Fruit fly (Drosophila melanogaster) S2 (cell line): Measurements from ENCODE around the gene CG12535.

Experiments
- CG8478 ChIP-seq: fragments of >200 bp; optimal IDR thresholded peaks from 2 replicates; lab custom pipeline; 2018
- CTCF ChIP-seq, 2 experiments: fragments of >200 bp; optimal IDR thresholded peaks; 2 replicates each; lab custom pipeline; 2018

Gene CG12535

DNA sequence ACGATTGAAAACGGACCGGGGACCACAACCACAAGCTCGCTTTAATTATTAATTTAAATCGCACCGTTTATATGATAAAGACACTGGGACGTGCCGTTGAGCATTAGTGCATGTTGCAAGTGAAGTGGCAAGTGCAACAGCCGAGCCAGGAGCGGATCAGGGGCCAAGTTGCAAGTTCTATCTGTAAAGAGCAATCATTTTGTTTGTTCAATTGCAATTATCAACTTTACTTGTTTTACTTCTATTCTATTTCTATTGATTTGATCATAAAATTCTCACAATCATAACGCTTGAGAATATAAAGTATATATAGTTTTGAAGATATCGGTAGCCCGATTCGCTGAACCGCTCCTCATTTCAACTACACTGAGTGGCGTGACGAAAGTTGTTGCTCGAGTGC lies 12.6 kb downstream of the CG12535 start:
- TF ChIP-seq CTCF (optimal IDR thresholded peaks at IDR 0.05; lab: Kevin White, UChicago) (no peak), CG8478 (lab: Kevin White, UChicago) (no peak)

DNA sequence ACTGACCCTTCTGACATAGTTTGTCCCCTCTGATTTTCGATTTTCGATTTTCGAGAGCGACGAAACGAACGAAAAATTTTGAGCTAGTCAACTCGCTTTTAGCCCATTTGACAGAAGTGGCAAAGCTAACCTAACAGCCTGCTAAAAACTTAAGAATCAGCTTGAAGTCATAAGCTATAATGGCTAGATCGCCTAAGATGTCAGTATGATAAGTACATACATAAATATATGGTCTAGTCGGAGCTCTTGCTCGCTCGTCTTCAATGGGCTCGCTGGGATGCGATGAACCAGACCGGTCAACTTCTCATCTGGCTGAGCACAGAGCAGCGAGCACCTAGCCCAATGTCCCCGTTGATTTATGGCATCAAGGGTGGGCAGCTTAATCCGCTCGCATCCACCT lies 13.0 kb downstream of the CG12535 start, which contains the start of gene CG14269:
Gene CG14269 (minus strand): TSS at position 101 of the 400 bp plus-strand sequence.
- TF ChIP-seq CG8478 (lab: Kevin White, UChicago): no peak
- TF ChIP-seq CTCF (optimal IDR thresholded peaks at IDR 0.05; lab: Kevin White, UChicago): no peak

DNA sequence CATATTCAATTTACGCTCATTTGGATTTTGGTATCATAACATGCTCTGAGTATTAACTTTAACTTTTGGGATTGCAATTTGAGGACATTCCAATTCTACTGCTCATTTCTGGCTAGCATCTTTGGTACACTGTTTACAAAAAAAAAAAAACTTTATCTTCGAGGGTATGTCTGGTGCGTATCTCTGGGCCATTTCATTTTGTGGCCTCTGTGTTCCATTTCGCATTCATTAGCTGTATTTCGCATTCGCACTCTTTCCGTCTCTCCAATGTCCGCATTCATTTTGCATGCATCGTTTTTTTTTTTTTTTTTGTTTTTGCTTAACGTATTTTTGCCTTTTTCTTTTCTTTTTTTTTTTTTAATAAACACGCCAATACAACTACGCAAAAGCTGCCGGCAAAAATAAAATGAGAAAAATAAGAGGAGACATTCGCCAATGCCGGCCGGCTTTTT lies 15.1 kb downstream of the CG12535 start:
- TF ChIP-seq CTCF (optimal IDR thresholded peaks at IDR 0.05; lab: Kevin White, UChicago): no peak
- TF ChIP-seq CG8478 (lab: Kevin White, UChicago): no peak

DNA sequence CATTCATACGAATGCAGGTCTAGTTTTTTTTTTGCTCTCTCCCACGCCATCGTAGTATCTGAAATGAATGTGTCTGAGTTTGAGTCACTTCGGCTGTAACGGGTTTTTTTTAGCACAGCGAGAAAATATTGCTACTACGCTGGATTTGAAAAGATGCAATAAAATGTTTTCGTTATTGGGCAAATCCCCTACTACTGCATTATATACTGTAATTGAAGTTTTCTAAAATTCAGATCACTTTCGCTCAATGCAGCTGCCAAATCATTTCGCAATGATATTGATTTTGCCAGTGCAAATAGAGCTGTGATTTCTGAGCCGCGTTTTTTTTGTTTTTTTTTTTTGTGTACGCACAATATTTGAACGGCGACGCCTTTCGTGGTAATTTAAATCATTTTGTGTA lies 15.8 kb downstream of the CG12535 start:
- TF ChIP-seq CG8478 (lab: Kevin White, UChicago) (no peak), CTCF (optimal IDR thresholded peaks at IDR 0.05; lab: Kevin White, UChicago) (no peak)

DNA sequence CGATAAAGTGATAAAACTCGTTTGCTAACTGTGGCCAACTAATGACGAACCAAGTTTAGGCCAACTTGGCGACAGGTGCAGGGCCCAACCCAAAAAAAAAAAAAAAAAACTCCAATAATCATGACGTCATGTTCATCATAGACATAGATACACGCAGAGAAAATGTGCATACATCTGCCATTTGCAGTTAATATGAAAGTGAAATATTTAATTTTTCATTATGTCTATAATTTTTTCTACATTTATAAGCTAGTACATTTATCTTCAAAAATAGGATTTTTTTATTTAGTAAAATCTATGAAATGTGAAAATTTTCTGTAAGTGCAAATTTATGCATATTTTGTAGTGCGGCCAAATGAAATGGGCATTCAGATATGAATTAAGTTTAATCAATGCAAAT lies 17.1 kb downstream of the CG12535 start:
- TF ChIP-seq CG8478 (lab: Kevin White, UChicago) (no peak), CTCF (optimal IDR thresholded peaks at IDR 0.05; lab: Kevin White, UChicago) (no peak)

DNA sequence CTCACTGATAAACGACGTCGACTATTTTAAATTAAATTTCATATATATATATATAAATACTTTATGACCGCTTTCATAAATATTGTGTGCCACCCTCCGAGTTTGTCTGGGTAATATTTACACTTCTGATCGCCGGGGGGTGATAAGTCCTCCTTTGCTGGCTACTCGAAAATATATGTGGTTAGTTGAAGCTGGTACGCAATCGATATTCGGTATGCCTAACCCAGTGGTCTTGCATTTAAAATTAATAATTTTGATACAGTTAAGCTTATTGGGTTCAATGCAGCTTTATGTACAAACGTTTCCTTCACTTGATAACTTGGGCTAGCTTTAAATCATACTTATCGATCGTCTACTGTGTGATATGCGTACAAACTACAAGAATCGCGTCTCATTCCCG lies 18.8 kb downstream of the CG12535 start:
- TF ChIP-seq CG8478 (lab: Kevin White, UChicago) (no peak), CTCF (optimal IDR thresholded peaks at IDR 0.05; lab: Kevin White, UChicago) (no peak)

DNA sequence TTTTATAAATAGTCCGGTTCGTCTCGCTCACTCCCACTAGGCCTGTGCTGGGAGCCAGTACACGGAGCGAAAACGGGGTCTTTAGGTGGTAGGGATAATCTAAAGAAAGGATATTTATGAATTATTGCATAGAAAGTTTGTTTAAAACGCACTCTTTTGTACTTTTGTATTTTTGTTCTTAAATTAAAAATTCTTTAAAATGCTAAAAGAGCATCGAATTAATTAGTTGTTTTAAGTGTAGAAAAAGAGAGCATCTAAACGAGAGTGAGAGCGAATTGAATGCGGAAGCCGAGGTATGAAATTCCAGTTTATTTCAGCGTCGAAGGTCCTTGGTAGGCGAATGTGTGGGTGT lies 21.2 kb downstream of the CG12535 start:
- no peak for TF ChIP-seq CG8478 (lab: Kevin White, UChicago)
- TF ChIP-seq CTCF (optimal IDR thresholded peaks at IDR 0.05; lab: Kevin White, UChicago): no peak

DNA sequence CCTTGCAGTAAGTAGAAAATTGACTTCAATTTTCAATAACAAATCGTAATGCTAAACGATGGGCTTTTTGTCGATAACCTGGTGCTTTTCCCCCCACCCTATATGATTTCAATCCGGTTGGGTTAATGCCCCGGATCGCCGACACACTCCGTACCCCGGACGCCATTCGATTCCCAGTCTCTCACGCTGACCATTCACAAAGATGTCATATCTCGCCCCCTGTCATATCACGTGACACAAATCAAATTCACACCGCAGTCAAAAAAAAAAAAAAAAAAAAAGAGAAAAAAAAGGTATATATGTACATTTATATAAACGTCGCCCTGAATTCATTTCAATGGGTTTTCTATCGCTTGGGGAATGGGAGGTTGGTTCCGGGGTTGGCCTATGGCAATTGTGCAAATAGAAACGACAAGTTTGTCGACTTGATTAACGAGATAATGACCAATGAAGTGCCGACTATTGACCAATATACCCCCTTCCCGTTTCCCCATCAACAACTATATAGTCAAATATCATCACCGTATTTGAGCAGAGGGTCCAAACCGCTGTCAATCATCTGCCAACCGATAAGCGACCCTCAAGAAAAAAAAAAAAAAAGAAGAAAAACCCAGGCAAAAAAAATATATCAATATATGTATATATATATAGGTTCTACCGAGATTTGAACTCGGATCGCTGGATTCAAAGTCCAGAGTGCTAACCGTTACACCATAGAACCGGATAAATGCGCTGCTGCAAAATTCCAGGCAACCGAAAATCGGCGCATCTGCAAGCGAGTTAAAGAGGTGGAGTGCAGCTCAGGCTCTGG lies 21.7 kb downstream of the CG12535 start:
- TF ChIP-seq CTCF (optimal IDR thresholded peaks at IDR 0.05; lab: Kevin White, UChicago) (no peak), CG8478 (lab: Kevin White, UChicago) (no peak)

DNA sequence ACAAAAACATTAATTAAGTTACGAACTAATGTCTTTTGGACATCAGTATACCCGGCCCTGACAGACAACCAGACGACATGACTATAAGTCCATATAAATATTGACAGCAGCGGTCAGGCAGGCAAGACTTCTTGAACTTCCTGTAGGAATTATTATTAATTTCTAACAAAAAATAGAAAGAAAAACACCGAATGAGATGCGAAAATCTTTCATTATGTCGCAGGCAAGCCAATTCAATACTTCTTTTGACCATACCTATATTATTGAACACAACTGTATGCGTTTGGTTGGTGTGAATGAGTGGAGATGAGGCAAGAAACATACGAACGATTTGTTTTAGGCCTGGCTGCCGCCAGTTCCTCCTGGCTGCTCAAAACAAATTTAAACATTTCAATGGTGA lies 23.8 kb downstream of the CG12535 start:
- TF ChIP-seq CTCF (optimal IDR thresholded peaks at IDR 0.05; lab: Kevin White, UChicago) (no peak), CG8478 (lab: Kevin White, UChicago) (no peak)

DNA sequence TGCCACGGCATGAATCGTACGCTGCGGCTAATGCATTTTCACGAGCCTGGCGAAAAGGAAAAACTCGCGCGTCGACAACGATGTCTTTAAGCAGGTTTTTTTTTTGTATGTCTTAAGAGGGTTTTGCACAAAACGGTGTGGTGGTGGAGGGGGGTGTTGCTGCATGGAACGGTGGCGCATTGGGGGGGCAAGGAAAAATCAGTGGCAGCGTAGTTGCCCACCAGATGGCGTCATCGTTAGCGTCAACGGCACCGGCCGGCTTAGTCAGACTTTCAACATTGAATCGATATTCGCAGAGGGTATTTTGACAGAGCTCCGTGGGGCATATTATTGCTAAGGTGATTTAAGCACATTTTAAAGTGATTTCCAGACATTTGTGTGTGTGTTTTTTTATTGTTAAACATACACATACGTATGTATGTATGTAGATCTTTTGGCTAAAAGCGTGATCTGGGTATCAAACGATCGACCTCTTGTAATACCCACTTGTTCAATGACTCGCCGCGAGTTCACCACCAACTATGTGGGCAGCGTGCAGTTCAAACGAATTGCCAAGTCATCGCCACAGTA lies 25.5 kb downstream of the CG12535 start:
- TF ChIP-seq CTCF (optimal IDR thresholded peaks at IDR 0.05; lab: Kevin White, UChicago): peak; percentile 53 to 65
- no peak for TF ChIP-seq CG8478 (lab: Kevin White, UChicago)

DNA sequence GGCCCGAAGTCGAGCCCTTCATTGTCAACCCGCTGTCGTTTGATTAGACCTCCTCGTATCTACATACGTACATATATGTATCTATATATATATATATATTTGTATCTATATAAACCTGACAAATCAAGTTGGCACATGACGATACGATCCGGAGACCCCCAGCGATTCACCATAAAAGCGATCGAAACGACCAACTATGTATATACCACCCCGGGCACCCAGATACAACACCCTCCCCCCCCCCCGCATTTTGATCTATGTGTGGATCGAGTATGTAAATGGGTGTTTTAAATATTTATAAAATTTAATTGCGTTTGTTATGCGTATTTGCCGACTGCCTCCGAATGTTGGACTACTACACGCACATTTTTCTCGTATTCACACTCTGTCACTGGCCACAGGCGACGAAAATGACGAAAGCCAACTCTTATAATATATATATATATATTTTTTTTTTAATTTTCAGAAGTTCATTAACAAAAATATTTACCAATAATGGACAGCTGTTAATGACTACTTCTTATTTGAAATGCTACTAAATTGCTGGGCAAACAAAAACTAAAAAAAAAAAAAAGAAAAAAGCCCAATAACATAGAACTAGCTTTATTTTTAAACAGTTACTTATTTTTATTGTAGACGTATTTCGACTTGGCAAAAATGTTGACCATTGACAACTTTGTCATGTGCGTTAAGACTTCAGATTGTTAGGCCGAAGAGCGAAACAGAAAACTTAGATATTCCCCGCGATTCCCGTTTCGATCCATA lies 34.6 kb downstream of the CG12535 start:
- TF ChIP-seq CTCF (optimal IDR thresholded peaks at IDR 0.05; lab: Kevin White, UChicago) (no peak), CG8478 (lab: Kevin White, UChicago) (no peak)

DNA sequence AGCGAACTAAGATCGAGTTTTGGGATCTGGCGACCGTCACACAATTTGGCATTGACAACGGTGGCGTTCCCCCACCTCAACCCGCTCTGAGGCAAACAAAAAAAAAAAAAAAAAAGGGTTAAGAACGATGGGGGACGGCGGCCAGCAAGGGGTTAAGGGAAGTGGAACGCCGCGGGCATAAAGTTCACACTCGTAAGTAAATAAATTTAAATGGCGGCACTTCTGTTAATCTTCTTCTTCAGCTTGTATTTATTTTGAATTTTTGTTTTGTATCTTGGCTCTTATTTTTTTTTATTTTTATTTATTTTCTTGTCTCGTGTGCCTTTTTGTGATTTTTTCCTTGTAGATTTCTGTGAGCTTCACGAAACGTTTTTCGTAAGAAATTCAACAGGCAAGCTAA lies 35.9 kb downstream of the CG12535 start:
- TF ChIP-seq CTCF (optimal IDR thresholded peaks at IDR 0.05; lab: Kevin White, UChicago) (no peak), CG8478 (lab: Kevin White, UChicago) (no peak)

DNA sequence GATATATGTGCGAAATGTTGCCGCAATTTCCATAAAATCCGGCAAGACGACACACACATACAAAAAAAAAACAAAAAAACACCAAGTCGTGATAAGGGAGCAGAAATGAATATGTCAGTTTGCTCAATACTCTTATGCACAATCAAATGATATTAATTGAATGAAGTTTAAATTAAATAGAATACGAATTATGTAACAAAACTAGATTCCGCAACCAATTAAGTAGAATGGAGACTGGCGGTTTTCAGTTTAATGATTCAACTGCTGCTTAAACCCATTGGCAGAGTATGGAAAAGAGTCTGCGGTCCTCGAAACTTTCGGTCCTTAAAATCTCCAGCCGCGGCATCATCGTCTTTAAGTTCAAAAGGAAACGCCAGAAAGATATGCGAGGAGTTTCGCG lies 36.9 kb downstream of the CG12535 start:
- TF ChIP-seq CTCF (optimal IDR thresholded peaks at IDR 0.05; lab: Kevin White, UChicago) (no peak), CG8478 (lab: Kevin White, UChicago) (no peak)

DNA sequence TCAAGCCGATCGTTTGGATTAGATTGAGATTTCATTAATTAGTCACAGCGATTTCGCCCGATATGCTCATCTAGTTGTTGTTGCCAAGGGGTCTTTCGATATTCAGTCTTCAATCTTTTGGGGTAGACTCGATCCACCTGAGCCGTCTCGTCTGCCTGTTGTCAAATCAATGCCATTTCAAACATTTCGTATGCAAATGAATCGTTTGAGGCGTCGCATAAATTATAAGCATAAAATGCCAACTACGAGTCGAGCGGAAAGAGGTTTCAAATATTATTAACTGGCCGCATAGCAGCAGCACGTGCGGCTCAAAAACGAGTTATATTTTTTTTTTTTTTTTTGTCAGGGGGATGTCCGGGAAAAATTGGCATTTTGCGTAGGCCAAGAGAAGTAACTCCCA lies 37.3 kb downstream of the CG12535 start:
- TF ChIP-seq CTCF (optimal IDR thresholded peaks at IDR 0.05; lab: Kevin White, UChicago) (no peak), CG8478 (lab: Kevin White, UChicago) (no peak)
